Worm (Caenorhabditis elegans) whole organism, L3 larva: ENCODE measurements around the gene F33G12.7.

Experiments
- ZK546.5 ChIP-seq: sonication (generic microtip); optimal IDR thresholded peaks from 2 replicates; lab custom pipeline; 2017; ENCODE audit warnings: missing biosample characterization, missing genetic modification characterization
- ama-1 ChIP-seq: fragments of 150-350 bp; optimal IDR thresholded peaks from 2 replicates; lab custom pipeline; 2018
- ceh-16 ChIP-seq: sonication (generic microtip); optimal IDR thresholded peaks from 2 replicates; lab custom pipeline; 2017; ENCODE audit warnings: missing biosample characterization, missing genetic modification characterization
- lin-15B ChIP-seq: fragments of 150-350 bp; optimal IDR thresholded peaks from 2 replicates; lab custom pipeline; 2014; ENCODE audit warnings: missing biosample characterization, missing genetic modification characterization
- snpc-4 ChIP-seq: fragments of 150-350 bp; optimal IDR thresholded peaks from 2 replicates; lab custom pipeline; 2014; ENCODE audit warnings: missing biosample characterization, missing genetic modification characterization
- unc-39 ChIP-seq: sonication (generic microtip); optimal IDR thresholded peaks from 4 replicates; lab custom pipeline; 2017; ENCODE audit warnings: missing biosample characterization, missing genetic modification characterization
- ztf-11 ChIP-seq: fragments of 150-350 bp; optimal IDR thresholded peaks from 2 replicates; lab custom pipeline; 2014; ENCODE audit warnings: missing biosample characterization, missing genetic modification characterization

ce11 chrII:5033935-5034334, 6.5 kb downstream of the F33G12.7 start, which contains the start of gene F33G12.3:
- TF ChIP-seq ztf-11 (tag; lab: Kevin White, UChicago), result no peak
- no peak for TF ChIP-seq lin-15B
- no peak for TF ChIP-seq ceh-16 (tag; lab: Kevin White, UChicago)
- no peak for TF ChIP-seq ZK546.5 (tag; lab: Kevin White, UChicago)
- TF ChIP-seq ama-1 (lab: Kevin White, UChicago), result no peak
- TF ChIP-seq snpc-4, result no peak
- TF ChIP-seq unc-39 (tag; lab: Kevin White, UChicago), result no peak
